Fruit fly (Drosophila melanogaster): Measurements from ENCODE around the gene ppk10.

The ppk10 gene

DNA sequence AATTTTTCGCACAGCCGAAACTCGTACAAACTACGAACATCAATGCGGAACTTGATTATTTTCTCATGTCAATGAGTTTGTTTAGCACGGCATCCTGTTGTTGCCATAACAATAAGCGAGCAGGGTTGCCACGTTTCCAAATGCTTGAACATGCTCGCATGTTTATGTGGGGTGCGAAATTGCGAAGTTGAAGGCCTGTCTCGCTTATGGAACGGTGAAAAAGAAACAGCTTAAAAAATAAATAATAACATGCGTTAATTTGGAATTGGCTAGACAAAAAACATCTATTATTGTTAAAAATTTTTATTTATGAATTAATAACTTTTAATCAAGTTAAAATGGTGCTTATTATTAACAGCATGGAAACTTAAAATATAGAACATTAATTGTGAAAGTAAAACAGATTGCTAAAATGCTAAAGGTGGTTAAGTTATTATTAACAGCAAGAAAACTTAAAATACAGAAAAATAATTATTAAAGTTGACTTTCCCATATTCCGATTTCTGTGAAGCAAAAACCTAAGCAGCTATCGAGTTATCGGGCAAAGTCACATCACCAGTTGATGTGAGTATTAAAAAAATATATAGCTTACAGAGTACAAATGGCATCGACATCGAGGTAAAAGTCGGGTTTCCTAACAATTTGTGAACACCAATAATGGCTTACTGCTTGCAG is 21.3 kb downstream of the ppk10 start, which contains the start of the genes Bug22 and TfIIB (continued):
- TF ChIP-seq CG17912 (GFP tag; optimal IDR thresholded peaks at IDR 0.05): peak; percentile 32
- TF ChIP-seq CG17385 (GFP tag; optimal IDR thresholded peaks at IDR 0.05): peak; percentile 66
- TF ChIP-seq chinmo (GFP tag; IDR thresholded peaks at IDR 0.05; ENCODE audit: partially characterized antibody): no peak
- peak; percentile 15 for TF ChIP-seq odd (GFP tag; optimal IDR thresholded peaks at IDR 0.05)
- TF ChIP-seq CG11247 (GFP tag; IDR thresholded peaks at IDR 0.05): peak; percentile 58; the same call in 1 of the 2 replicates
- peak; percentile 35 for TF ChIP-seq ERR (GFP tag; optimal IDR thresholded peaks at IDR 0.05)
- peak; percentile 70 for TF ChIP-seq CG14441 (GFP tag; IDR thresholded peaks at IDR 0.05)
- peak; percentile 48 for TF ChIP-seq HHEX (GFP tag; optimal IDR thresholded peaks at IDR 0.05)
- TF ChIP-seq CG13296 (GFP tag; optimal IDR thresholded peaks at IDR 0.05): peak; percentile 62
- TF ChIP-seq CG16813 (GFP tag; IDR thresholded peaks at IDR 0.05; ENCODE audit: partially characterized antibody): 0 out of 3 replicates have a peak, but pooled peaks have one; percentile 36
- peak; percentile 78; the same call in 2 of the 3 replicates for TF ChIP-seq otp (GFP tag; IDR thresholded peaks at IDR 0.05)
- TF ChIP-seq CG31224 (GFP tag; IDR thresholded peaks at IDR 0.05): peak; percentile 38; the same call in 1 of the 2 replicates
- peak; percentile 19 for TF ChIP-seq gro (GFP tag; optimal IDR thresholded peaks at IDR 0.05)
- peak; percentile 99 for TF ChIP-seq CG1603 (tag; optimal IDR thresholded peaks at IDR 0.05)
- no peak for TF ChIP-seq btn (GFP tag; optimal IDR thresholded peaks at IDR 0.05)
- TF ChIP-seq CG10431 (GFP tag; optimal IDR thresholded peaks at IDR 0.05): peak; percentile 18
- TF ChIP-seq CG8388 (GFP tag; optimal IDR thresholded peaks at IDR 0.05): peak; percentile 45
- TF ChIP-seq esg (GFP tag; conservative IDR thresholded peaks at IDR 0.05): peak; percentile 41; the same call in 1 of the 2 replicates
- TF ChIP-seq CG2712 (tag; optimal IDR thresholded peaks at IDR 0.05): peak; percentile 77
- no peak for TF ChIP-seq TFAM (GFP tag; optimal IDR thresholded peaks at IDR 0.05)
- TF ChIP-seq CG9215 (GFP tag; IDR thresholded peaks at IDR 0.05): no peak
- no peak for TF ChIP-seq prd (optimal IDR thresholded peaks at IDR 0.05)
- TF ChIP-seq prd (GFP tag; IDR thresholded peaks at IDR 0.05): peak; percentile 68; the same call in 2 of the 3 replicates
- TF ChIP-seq twi (tag; optimal IDR thresholded peaks at IDR 0.05): peak; percentile 32
- TF ChIP-seq dan (GFP tag; IDR thresholded peaks at IDR 0.05): no peak
- TF ChIP-seq CG16863 (GFP tag; optimal IDR thresholded peaks at IDR 0.05): peak; percentile 35
- peak; percentile 46 to 84 for TF ChIP-seq dpn (GFP tag; optimal IDR thresholded peaks at IDR 0.05)
- TF ChIP-seq bab2 (GFP tag; optimal IDR thresholded peaks at IDR 0.05): peak; percentile 66
- TF ChIP-seq CG10543 (GFP tag; optimal IDR thresholded peaks at IDR 0.05): peak; percentile 80
- peak; percentile 63 for TF ChIP-seq onecut (GFP tag; IDR thresholded peaks at IDR 0.05)
- TF ChIP-seq cato (GFP tag; optimal IDR thresholded peaks at IDR 0.05; ENCODE audit: borderline replicate concordance): peak; percentile 33
- TF ChIP-seq eyg (GFP tag; optimal IDR thresholded peaks at IDR 0.05): no peak
- peak; percentile 43; the same call in 1 of the 3 replicates for TF ChIP-seq B-H1 (GFP tag; IDR thresholded peaks at IDR 0.05)
- TF ChIP-seq CG12155 (GFP tag; optimal IDR thresholded peaks at IDR 0.05): peak; percentile 72
- TF ChIP-seq pb (GFP tag; optimal IDR thresholded peaks at IDR 0.05): no peak
- TF ChIP-seq pzg (GFP tag; optimal IDR thresholded peaks at IDR 0.05): peak; percentile 53
- no peak for TF ChIP-seq hb (GFP tag; IDR thresholded peaks at IDR 0.05; ENCODE audit: partially characterized antibody)
- TF ChIP-seq CG2199 (GFP tag; IDR thresholded peaks at IDR 0.05): no peak
- peak in 1 of 2 experiments; percentile 37 for TF ChIP-seq insv (GFP tag; optimal IDR thresholded peaks at IDR 0.05)
- peak; percentile 62 for TF ChIP-seq nom (GFP tag; optimal IDR thresholded peaks at IDR 0.05)
- no peak for TF ChIP-seq seq (GFP tag; IDR thresholded peaks at IDR 0.05)
- TF ChIP-seq run (tag; optimal IDR thresholded peaks at IDR 0.05): no peak
- TF ChIP-seq Deaf1 (tag; optimal IDR thresholded peaks at IDR 0.05): no peak
- no peak for TF ChIP-seq sc (optimal IDR thresholded peaks at IDR 0.05)
- TF ChIP-seq sc (GFP tag; optimal IDR thresholded peaks at IDR 0.05): no peak
- TF ChIP-seq CG6765 (GFP tag; optimal IDR thresholded peaks at IDR 0.05): no peak
- TF ChIP-seq CG7963 (GFP tag; IDR thresholded peaks at IDR 0.05; ENCODE audit: partially characterized antibody): no peak
- peak; percentile 70; the same call in 2 of the 3 replicates for TF ChIP-seq ken (GFP tag; IDR thresholded peaks at IDR 0.05)
- peak; percentile 61 for TF ChIP-seq CG15601 (tag; optimal IDR thresholded peaks at IDR 0.05)

Measured in whole organism, embryonic.